Fruit fly (Drosophila melanogaster) whole organism, wandering third instar larva: ENCODE measurements around the gene Klp98A.

Source experiments
- Hr78 ChIP-seq: fragments of >200 bp; optimal IDR thresholded peaks from 2 replicates; lab custom pipeline; 2017; ENCODE audit warnings: missing biosample characterization, missing genetic modification characterization
- Hr83 ChIP-seq: fragments of 200-300 bp; sonication (Bioruptor generic); optimal IDR thresholded peaks from 2 replicates; lab custom pipeline; 2016; ENCODE audit warnings: missing biosample characterization, mild to moderate bottlenecking, missing genetic modification characterization, moderate library complexity; ENCODE audit not compliant: poor library complexity, severe bottlenecking
- OdsH ChIP-seq: fragments of 200-800 bp; sonication (Bioruptor generic); optimal IDR thresholded peaks from 2 replicates; lab custom pipeline; 2016; ENCODE audit warnings: missing biosample characterization, mild to moderate bottlenecking, missing genetic modification characterization
- dmrt93B ChIP-seq: fragments of 200-800 bp; sonication (Bioruptor generic); optimal IDR thresholded peaks from 2 replicates; lab custom pipeline; 2018; ENCODE audit warnings: missing biosample characterization, mild to moderate bottlenecking, missing genetic modification characterization
- h ChIP-seq: fragments of 200-800 bp; sonication (Bioruptor generic); optimal IDR thresholded peaks from 3 replicates; lab custom pipeline; 2016; ENCODE audit warnings: missing biosample characterization, mild to moderate bottlenecking, missing genetic modification characterization
- rgr ChIP-seq: fragments of 200-800 bp; sonication (Bioruptor generic); optimal IDR thresholded peaks from 3 replicates; lab custom pipeline; 2016; ENCODE audit warnings: missing biosample characterization, mild to moderate bottlenecking, missing genetic modification characterization

Gene Klp98A

DNA sequence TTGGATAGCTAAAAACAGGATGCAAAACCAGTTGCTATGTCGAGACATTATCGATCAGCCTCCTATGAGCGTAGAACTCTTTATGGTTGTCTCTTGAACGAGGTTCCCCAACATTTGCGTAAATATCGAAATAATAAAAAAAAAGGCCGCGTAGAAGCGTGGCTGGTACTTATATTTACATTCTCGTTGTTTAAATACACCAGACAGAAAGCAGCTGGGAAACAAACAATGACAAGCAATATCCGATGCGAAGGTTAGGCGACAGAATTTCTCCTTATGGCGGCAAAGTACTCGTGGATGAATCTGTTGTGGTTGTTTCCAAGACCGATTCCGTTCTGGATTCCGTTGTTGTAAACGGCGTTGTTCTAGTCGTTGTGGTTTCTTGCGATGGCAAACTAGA is 57.0 kb downstream of the Klp98A start, which contains the start of gene CG43139:
Gene CG43139 (minus strand): TSS at position 88 of the 400 bp plus-strand sequence.
- TF ChIP-seq dmrt93B = no peak
- TF ChIP-seq h (GFP tag; lab: Kevin White, UChicago) = peak; percentile 53
- TF ChIP-seq Hr78 (GFP tag; lab: Kevin White, UChicago) = no peak
- peak; percentile 76 for TF ChIP-seq Hr83
- TF ChIP-seq OdsH (GFP tag; lab: Kevin White, UChicago) = peak; percentile 39
- TF ChIP-seq rgr (GFP tag; lab: Kevin White, UChicago) = peak; percentile 53
